Fruit fly (Drosophila melanogaster): Measurements from ENCODE around the gene Kaz1-ORFB.

Gene Kaz1-ORFB

dm6 chr3L:267083-267482 is 50.7 kb downstream of the Kaz1-ORFB start, which contains the start of gene miple1:
Gene miple1 (plus strand): TSS chr3L:267299.
- TF ChIP-seq Jra (GFP tag; optimal IDR thresholded peaks at IDR 0.05) (no peak), foxo (GFP tag; optimal IDR thresholded peaks at IDR 0.05) (no peak), tai (GFP tag; optimal IDR thresholded peaks at IDR 0.05) (no peak), sv (GFP tag; optimal IDR thresholded peaks at IDR 0.05) (no peak), Sp1 (GFP tag; optimal IDR thresholded peaks at IDR 0.05) (no peak), Dfd (GFP tag; optimal IDR thresholded peaks at IDR 0.05) (no peak)

DNA sequence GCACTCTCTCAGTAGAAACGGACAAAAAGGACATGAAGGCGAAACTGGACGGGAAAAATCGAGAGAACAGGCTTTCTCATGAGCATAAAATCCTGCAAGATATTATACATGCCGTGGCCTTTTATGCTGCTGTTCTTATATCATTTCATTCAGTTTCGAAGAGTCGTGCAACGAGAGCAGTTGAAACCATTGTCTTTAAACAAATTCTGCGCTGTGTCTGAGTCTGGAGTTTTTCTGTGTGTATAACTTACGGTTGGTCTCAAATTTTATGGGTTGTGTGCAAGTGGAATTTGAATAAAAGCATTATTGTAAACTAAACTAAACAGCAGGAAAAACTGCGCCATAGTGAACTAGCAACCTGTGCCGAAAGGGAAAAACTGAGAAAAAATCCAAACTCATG is 51.2 kb downstream of the Kaz1-ORFB start:
- TF ChIP-seq CG9705 (GFP tag; optimal IDR thresholded peaks at IDR 0.05): no peak
- TF ChIP-seq dsf (GFP tag; optimal IDR thresholded peaks at IDR 0.05; ENCODE audit: borderline replicate concordance): no peak
- TF ChIP-seq Jra (GFP tag; optimal IDR thresholded peaks at IDR 0.05): no peak
- TF ChIP-seq tai (GFP tag; optimal IDR thresholded peaks at IDR 0.05): no peak
- TF ChIP-seq usp (GFP tag; optimal IDR thresholded peaks at IDR 0.05): no peak
- TF ChIP-seq rgr (GFP tag; optimal IDR thresholded peaks at IDR 0.05): no peak
- no peak for TF ChIP-seq foxo (GFP tag; optimal IDR thresholded peaks at IDR 0.05)

Data from whole organism, wandering third instar larva.